Fruit fly (Drosophila melanogaster): ENCODE results near the gene ko.

- no peak for TF ChIP-seq Abd-B (GFP tag; optimal IDR thresholded peaks at IDR 0.05)
- no peak for TF ChIP-seq GATAd (GFP tag; optimal IDR thresholded peaks at IDR 0.05)
- TF ChIP-seq fru (GFP tag; optimal IDR thresholded peaks at IDR 0.05) = no peak
- no peak for TF ChIP-seq Dif (GFP tag; optimal IDR thresholded peaks at IDR 0.05; ENCODE audit: partially characterized antibody)
- TF ChIP-seq usp (GFP tag; optimal IDR thresholded peaks at IDR 0.05) = no peak
- TF ChIP-seq lola (GFP tag; optimal IDR thresholded peaks at IDR 0.05) = no peak
- TF ChIP-seq sage (GFP tag; optimal IDR thresholded peaks at IDR 0.05) = no peak
- no peak for TF ChIP-seq Jra (GFP tag; optimal IDR thresholded peaks at IDR 0.05)
- TF ChIP-seq psq (GFP tag; optimal IDR thresholded peaks at IDR 0.05) = no peak
- TF ChIP-seq Mio (GFP tag; optimal IDR thresholded peaks at IDR 0.05) = no peak
- no peak for TF ChIP-seq ey (GFP tag; optimal IDR thresholded peaks at IDR 0.05)
Observed at dm6 chr3L:21064587-21064986, 66.4 kb downstream of the ko start.
